Fruit fly (Drosophila melanogaster) whole organism, embryonic: ENCODE data around the gene ClC-c.
A peak's percentile ranks its signal among the peaks of the same experiment; 100 is the strongest.

Experiments
- CG10209 ChIP-seq: fragments of 200-800 bp; sonication (Bioruptor generic); optimal IDR thresholded peaks from 3 replicates; lab custom pipeline; 2017; ENCODE audit warnings: missing biosample characterization, mild to moderate bottlenecking, missing genetic modification characterization, missing genetic modification reagents
- CG10274 ChIP-seq: fragments of 200-800 bp; sonication (Bioruptor generic); optimal IDR thresholded peaks from 3 replicates; lab custom pipeline; 2017; ENCODE audit warnings: missing biosample characterization, mild to moderate bottlenecking, missing genetic modification characterization
- CG11093 ChIP-seq: fragments of 200-800 bp; sonication (Bioruptor generic); IDR thresholded peaks from 3 replicates; pipeline ENCODE4 v1.3.6; 2022; ENCODE audit warnings: missing biosample characterization, missing genetic modification characterization
- CG12299 ChIP-seq: fragments of 200-800 bp; sonication (Bioruptor generic); optimal IDR thresholded peaks from 2 replicates; lab custom pipeline; 2018; ENCODE audit warnings: missing biosample characterization, mild to moderate bottlenecking, missing genetic modification characterization
- CG14050 ChIP-seq: fragments of 200-800 bp; sonication (Bioruptor generic); IDR thresholded peaks from 3 replicates; pipeline ENCODE4 v1.3.6; 2022; ENCODE audit warnings: missing biosample characterization, missing genetic modification characterization
- CG32532 ChIP-seq: fragments of 200-800 bp; sonication (Bioruptor generic); IDR thresholded peaks from 2 replicates; pipeline ENCODE4 v1.3.6; 2022; ENCODE audit warnings: missing biosample characterization, missing genetic modification characterization
- CG32767 ChIP-seq: fragments of 200-800 bp; sonication (Bioruptor generic); IDR thresholded peaks from 2 replicates; pipeline ENCODE4 v1.3.6; 2022; ENCODE audit warnings: missing biosample characterization, missing genetic modification characterization
- CG33557 ChIP-seq: fragments of 200-800 bp; sonication (Bioruptor generic); optimal IDR thresholded peaks from 2 replicates; lab custom pipeline; 2019; ENCODE audit warnings: missing biosample characterization, mild to moderate bottlenecking, missing genetic modification characterization, moderate library complexity
- CG34376 ChIP-seq: fragments of 200-800 bp; sonication (Bioruptor generic); optimal IDR thresholded peaks from 2 replicates; lab custom pipeline; 2018; ENCODE audit warnings: missing biosample characterization, mild to moderate bottlenecking, missing genetic modification characterization
- CG3995 ChIP-seq: fragments of 200-800 bp; sonication (Bioruptor generic); optimal IDR thresholded peaks from 3 replicates; lab custom pipeline; 2016; ENCODE audit warnings: missing biosample characterization, missing genetic modification characterization
- CG4282 ChIP-seq: fragments of 200-800 bp; sonication (Bioruptor generic); optimal IDR thresholded peaks from 2 replicates; lab custom pipeline; 2016; ENCODE audit warnings: missing biosample characterization, missing genetic modification characterization
- CG4360 ChIP-seq: fragments of 200-800 bp; sonication (Bioruptor generic); IDR thresholded peaks from 2 replicates; pipeline ENCODE4 v1.3.6; 2022; ENCODE audit warnings: missing biosample characterization, missing genetic modification characterization
- CG6254 ChIP-seq: fragments of 200-800 bp; sonication (Bioruptor generic); optimal IDR thresholded peaks from 3 replicates; lab custom pipeline; 2017; ENCODE audit warnings: mild to moderate bottlenecking, missing biosample characterization, missing genetic modification reagents, missing genetic modification characterization
- CG6654 ChIP-seq: fragments of 200-800 bp; sonication (Bioruptor generic); optimal IDR thresholded peaks from 2 replicates; lab custom pipeline; 2017; ENCODE audit warnings: missing biosample characterization, mild to moderate bottlenecking, missing genetic modification characterization
- CG7745 ChIP-seq: fragments of 200-800 bp; sonication (Bioruptor generic); optimal IDR thresholded peaks from 2 replicates; lab custom pipeline; 2018; ENCODE audit warnings: missing biosample characterization, mild to moderate bottlenecking, missing genetic modification characterization, moderate library complexity
- CG7786 ChIP-seq: fragments of 200-800 bp; sonication (Bioruptor generic); optimal IDR thresholded peaks from 2 replicates; lab custom pipeline; 2016; ENCODE audit warnings: missing biosample characterization, missing genetic modification characterization
- CG9797 ChIP-seq: fragments of 200-800 bp; sonication (Bioruptor generic); optimal IDR thresholded peaks from 3 replicates; lab custom pipeline; 2018; ENCODE audit warnings: missing biosample characterization, mild to moderate bottlenecking, missing genetic modification characterization
- Chrac-16 ChIP-seq: fragments of 200-800 bp; sonication (Bioruptor generic); optimal IDR thresholded peaks from 3 replicates; lab custom pipeline; 2016; ENCODE audit warnings: missing biosample characterization, missing genetic modification characterization
- D ChIP-seq, 2 experiments: fragments of 200-800 bp in 1 of 2; fragments of >200 bp in 1 of 2; sonication (Bioruptor generic) in 1 of 2; optimal IDR thresholded peaks; 2 replicates in 1 of 2; 3 replicates in 1 of 2; lab custom pipeline; 2017; ENCODE audit warnings: mild to moderate bottlenecking in 1 of 2, missing biosample characterization in 1 of 2, missing genetic modification characterization in 1 of 2, missing genetic modification reagents in 1 of 2
- D19A ChIP-seq: fragments of 200-800 bp; optimal IDR thresholded peaks from 3 replicates; lab custom pipeline; 2019; ENCODE audit warnings: missing biosample characterization, mild to moderate bottlenecking, missing genetic modification characterization, moderate library complexity
- Elba2 ChIP-seq: fragments of 200-800 bp; sonication (Bioruptor generic); optimal IDR thresholded peaks from 3 replicates; lab custom pipeline; 2016; ENCODE audit warnings: missing biosample characterization, missing genetic modification characterization
- HLHmδ ChIP-seq: fragments of 200-800 bp; sonication (Bioruptor generic); optimal IDR thresholded peaks from 2 replicates; lab custom pipeline; 2018; ENCODE audit warnings: missing biosample characterization, mild to moderate bottlenecking, missing genetic modification characterization, moderate library complexity
- HmgZ ChIP-seq: fragments of 200-800 bp; sonication (Bioruptor generic); optimal IDR thresholded peaks from 2 replicates; lab custom pipeline; 2018; ENCODE audit warnings: missing biosample characterization, mild to moderate bottlenecking, missing genetic modification characterization
- Hr3 ChIP-seq: fragments of 200-800 bp; sonication (Bioruptor generic); optimal IDR thresholded peaks from 3 replicates; lab custom pipeline; 2016; ENCODE audit warnings: missing biosample characterization, missing genetic modification characterization
- Hr51 ChIP-seq, 2 experiments: fragments of 200-800 bp; sonication (Bioruptor generic); optimal IDR thresholded peaks; 2 replicates in 1 of 2; 3 replicates in 1 of 2; lab custom pipeline; 2016 to 2018; ENCODE audit warnings: missing biosample characterization in 2 of 2, missing genetic modification characterization in 2 of 2, mild to moderate bottlenecking in 1 of 2, moderate library complexity in 1 of 2
- Hsf ChIP-seq: fragments of 200-800 bp; sonication (Bioruptor generic); optimal IDR thresholded peaks from 3 replicates; lab custom pipeline; 2016; ENCODE audit warnings: missing biosample characterization, missing genetic modification characterization
- Mad ChIP-seq: fragments of 200-800 bp; sonication (Bioruptor generic); optimal IDR thresholded peaks from 2 replicates; lab custom pipeline; 2016; ENCODE audit warnings: missing biosample characterization, missing genetic modification characterization
- NC2β ChIP-seq: fragments of 200-800 bp; sonication (Bioruptor generic); optimal IDR thresholded peaks from 2 replicates; lab custom pipeline; 2016; ENCODE audit warnings: missing biosample characterization, missing genetic modification characterization
- Nf-YC ChIP-seq: fragments of 200-800 bp; optimal IDR thresholded peaks from 3 replicates; lab custom pipeline; 2019; ENCODE audit warnings: missing biosample characterization, mild to moderate bottlenecking, missing genetic modification characterization, moderate library complexity
- Stat92E ChIP-seq, 3 experiments: fragments of >200 bp in 2 of 3; fragments of 200-800 bp in 1 of 3; sonication (Bioruptor generic) in 1 of 3; optimal IDR thresholded peaks; 2 replicates each; lab custom pipeline; 2017 to 2019; ENCODE audit warnings: missing biosample characterization in 3 of 3, missing genetic modification characterization in 3 of 3, mild to moderate bottlenecking in 1 of 3, moderate library complexity in 1 of 3
- TFAM ChIP-seq: fragments of 200-800 bp; sonication (Bioruptor generic); optimal IDR thresholded peaks from 2 replicates; lab custom pipeline; 2017; ENCODE audit warnings: missing biosample characterization, missing genetic modification characterization, inconsistent platforms
- ab ChIP-seq: fragments of 200-800 bp; sonication (Bioruptor generic); optimal IDR thresholded peaks from 2 replicates; lab custom pipeline; 2016; ENCODE audit warnings: missing biosample characterization, missing genetic modification characterization
- ase ChIP-seq: fragments of 200-800 bp; sonication (Bioruptor generic); IDR thresholded peaks from 3 replicates; pipeline ENCODE4 v1.3.6; 2022; ENCODE audit warnings: missing biosample characterization, missing genetic modification characterization
- cas ChIP-seq: fragments of 200-800 bp; sonication (Bioruptor generic); IDR thresholded peaks from 2 replicates; pipeline ENCODE4 v1.3.6; 2022; ENCODE audit warnings: missing biosample characterization, missing genetic modification characterization
- chm ChIP-seq: fragments of 200-800 bp; sonication (Bioruptor generic); IDR thresholded peaks from 2 replicates; pipeline ENCODE4 v1.3.6; 2022; ENCODE audit warnings: missing biosample characterization, missing genetic modification characterization
- dysf ChIP-seq: fragments of 200-800 bp; sonication (Bioruptor generic); IDR thresholded peaks from 3 replicates; pipeline ENCODE4 v1.3.6; 2022; ENCODE audit warnings: missing biosample characterization, missing genetic modification characterization
- ham ChIP-seq: fragments of 200-800 bp; sonication (Bioruptor generic); IDR thresholded peaks from 2 replicates; pipeline ENCODE4 v1.3.6; 2022; ENCODE audit warnings: missing biosample characterization, missing genetic modification characterization
- nerfin-1 ChIP-seq: fragments of 200-800 bp; sonication (Bioruptor generic); optimal IDR thresholded peaks from 3 replicates; lab custom pipeline; 2019; ENCODE audit warnings: missing biosample characterization, mild to moderate bottlenecking, missing genetic modification characterization, moderate library complexity
- pan ChIP-seq, 4 experiments: fragments of >200 bp in 3 of 4; fragments of 200-800 bp in 1 of 4; sonication (Bioruptor generic) in 1 of 4; optimal IDR thresholded peaks in 3 of 4; IDR thresholded peaks in 1 of 4; 2 replicates each; pipeline versions ENCODE4 v1.3.6 to Lab custom; 2017 to 2022; ENCODE audit warnings: missing biosample characterization in 2 of 4, missing genetic modification characterization in 2 of 4, mixed read lengths in 1 of 4
- ranshi ChIP-seq: fragments of 200-800 bp; sonication (Bioruptor generic); IDR thresholded peaks from 2 replicates; pipeline ENCODE4 v1.3.6; 2022; ENCODE audit warnings: missing biosample characterization, missing genetic modification characterization
- sc ChIP-seq, 3 experiments: fragments of >200 bp in 2 of 3; fragments of 200-800 bp in 1 of 3; sonication (Bioruptor generic) in 1 of 3; optimal IDR thresholded peaks; 2 replicates in 2 of 3; 3 replicates in 1 of 3; lab custom pipeline; 2017; ENCODE audit warnings: mild to moderate bottlenecking in 1 of 3, missing biosample characterization in 1 of 3, missing genetic modification characterization in 1 of 3, missing genetic modification reagents in 1 of 3
- sna ChIP-seq: fragments of 200-800 bp; sonication (Bioruptor generic); IDR thresholded peaks from 2 replicates; pipeline ENCODE4 v1.3.6; 2022; ENCODE audit warnings: missing biosample characterization, missing genetic modification characterization; ENCODE audit not compliant: partially characterized antibody
- so ChIP-seq: fragments of 200-800 bp; sonication (Bioruptor generic); IDR thresholded peaks from 3 replicates; pipeline ENCODE4 v1.3.6; 2022; ENCODE audit warnings: missing biosample characterization, missing genetic modification characterization
- ssp ChIP-seq: fragments of 200-800 bp; sonication (Bioruptor generic); IDR thresholded peaks from 2 replicates; pipeline ENCODE4 v1.3.6; 2022; ENCODE audit warnings: missing biosample characterization, missing genetic modification characterization
- tup ChIP-seq: fragments of 200-800 bp; sonication (Bioruptor generic); optimal IDR thresholded peaks from 2 replicates; lab custom pipeline; 2016; ENCODE audit warnings: missing biosample characterization, mild to moderate bottlenecking, missing genetic modification characterization, moderate library complexity
- usp ChIP-seq: fragments of >200 bp; optimal IDR thresholded peaks from 2 replicates; lab custom pipeline; 2017; ENCODE audit warnings: missing biosample characterization, missing genetic modification characterization
- wek ChIP-seq: fragments of 200-800 bp; sonication (Bioruptor generic); optimal IDR thresholded peaks from 3 replicates; lab custom pipeline; 2018; ENCODE audit warnings: missing biosample characterization, mild to moderate bottlenecking, missing genetic modification characterization, moderate library complexity
- wor ChIP-seq: fragments of 200-800 bp; sonication (Bioruptor generic); IDR thresholded peaks from 2 replicates; pipeline ENCODE4 v1.3.6; 2022; ENCODE audit warnings: missing biosample characterization, missing genetic modification characterization

The ClC-c gene

DNA sequence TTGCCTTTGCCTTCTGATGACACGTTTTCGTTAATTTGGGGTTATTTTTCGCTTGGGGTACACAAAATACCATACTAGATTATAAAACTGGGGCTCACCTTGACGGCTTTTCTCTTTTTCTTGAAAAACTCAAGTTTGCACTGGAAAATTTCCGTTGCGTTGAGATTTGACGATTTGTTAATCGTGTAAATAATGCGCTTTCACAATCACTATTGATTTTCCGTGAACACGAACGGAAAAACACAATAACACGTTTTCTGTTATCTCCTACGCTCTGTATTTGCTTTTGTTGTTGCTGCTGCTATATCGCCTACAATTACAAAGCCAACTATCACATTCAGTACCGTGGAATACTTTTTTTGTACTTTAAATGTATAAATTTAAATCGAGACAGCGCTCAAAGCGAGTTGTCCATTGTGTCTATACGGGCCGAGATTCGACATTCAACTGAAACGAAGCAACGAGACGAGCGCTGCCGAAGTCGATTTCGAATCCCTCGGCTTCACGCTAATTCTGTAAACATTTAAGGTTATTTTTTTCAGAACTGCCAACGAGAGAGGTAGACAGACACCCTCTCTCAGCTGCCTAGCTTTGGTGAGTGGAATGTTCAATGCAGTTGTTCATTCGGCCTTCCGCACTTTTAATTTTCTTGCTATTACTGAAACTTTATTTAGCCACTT lies 43.7 kb upstream of the ClC-c start (continued):
- TF ChIP-seq ab (GFP tag; lab: Kevin White, UChicago) (no peak), CG12299 (peak; percentile 47), chm (GFP tag; lab: Robert Waterston, UW) (peak; percentile 92), pan (optimal IDR thresholded peaks at IDR 0.05; lab: Kevin White, UChicago) (no peak), pan (GFP tag; optimal IDR thresholded peaks at IDR 0.05 in 1 of 2, IDR thresholded peaks at IDR 0.05 in 1 of 2) (no peak), CG6654 (GFP tag; lab: Kevin White, UChicago) (no peak), HLHmδ (peak; percentile 2), Mad (GFP tag; lab: Kevin White, UChicago) (no peak), so (GFP tag; lab: Robert Waterston, UW) (peak; percentile 24; the same call in 1 of the 3 replicates), CG7786 (GFP tag; lab: Kevin White, UChicago) (no peak), nerfin-1 (tag; lab: Kevin White, UChicago) (no peak), cas (GFP tag; lab: Robert Waterston, UW) (0 out of 2 replicates have a peak, but pooled peaks have one; percentile 45), ham (GFP tag; lab: Robert Waterston, UW) (no peak), Nf-YC (tag; lab: Kevin White, UChicago) (peak; percentile 4), dysf (no peak), Hr51 (GFP tag; optimal IDR thresholded peaks at IDR 0.05; lab: Kevin White, UChicago) (no peak), tup (no peak), Hsf (no peak), CG10209 (GFP tag; lab: Kevin White, UChicago) (no peak), Hr3 (no peak), wek (GFP tag; lab: Kevin White, UChicago) (no peak), CG14050 (GFP tag; lab: Robert Waterston, UW) (no peak), TFAM (no peak), sna (GFP tag; lab: Robert Waterston, UW) (no peak), ranshi (no peak; the same call in 1 of the 2 replicates), CG32532 (GFP tag; lab: Robert Waterston, UW) (peak; percentile 44; the same call in 1 of the 2 replicates), Stat92E (GFP tag; optimal IDR thresholded peaks at IDR 0.05; lab: Kevin White, UChicago) (peak in 1 of 3 experiments; percentile 86), NC2β (GFP tag; lab: Kevin White, UChicago) (peak; percentile 14), D19A (tag; lab: Kevin White, UChicago) (peak; percentile 48), Elba2 (GFP tag; lab: Kevin White, UChicago) (no peak), CG3995 (GFP tag; lab: Kevin White, UChicago) (no peak), CG9797 (GFP tag; lab: Kevin White, UChicago) (peak; percentile 19), CG6254 (GFP tag; lab: Kevin White, UChicago) (no peak), CG10274 (GFP tag; lab: Kevin White, UChicago) (no peak), CG4282 (no peak), HmgZ (peak; percentile 78), CG4360 (GFP tag; lab: Robert Waterston, UW) (peak; percentile 51), ase (GFP tag; lab: Robert Waterston, UW) (no peak), wor (GFP tag; lab: Robert Waterston, UW) (no peak), usp (GFP tag; lab: Kevin White, UChicago) (no peak), D (optimal IDR thresholded peaks at IDR 0.05; lab: Kevin White, UChicago) (no peak), D (GFP tag; optimal IDR thresholded peaks at IDR 0.05; lab: Kevin White, UChicago) (no peak), CG11093 (GFP tag; lab: Robert Waterston, UW) (no peak), Chrac-16 (GFP tag; lab: Kevin White, UChicago) (no peak), ssp (no peak), CG7745 (tag; lab: Kevin White, UChicago) (peak; percentile 37), CG32767 (no peak), CG33557 (GFP tag; lab: Kevin White, UChicago) (no peak), CG34376 (GFP tag; lab: Kevin White, UChicago) (peak; percentile 85), sc (optimal IDR thresholded peaks at IDR 0.05; lab: Kevin White, UChicago) (no peak), sc (GFP tag; optimal IDR thresholded peaks at IDR 0.05; lab: Kevin White, UChicago) (no peak)
